Worm (Caenorhabditis elegans): ENCODE measurements around the gene pat-9.

Gene pat-9

ce11 chrX:16558117-16558516 is 21.4 kb downstream of the pat-9 start, which contains the start of gene K08B5.1:
Gene K08B5.1, plus strand, starts transcription at chrX:16558434.
- TF ChIP-seq him-1 (tag; optimal IDR thresholded peaks at IDR 0.05), result no peak
- no peak for TF ChIP-seq W03F9.2 (tag; optimal IDR thresholded peaks at IDR 0.05)
- no peak for TF ChIP-seq dao-5 (tag; optimal IDR thresholded peaks at IDR 0.05)

- TF ChIP-seq W03F9.2 (tag; optimal IDR thresholded peaks at IDR 0.05) (peak; percentile 7), dao-5 (tag; optimal IDR thresholded peaks at IDR 0.05) (no peak), him-1 (tag; optimal IDR thresholded peaks at IDR 0.05) (no peak)
Observed at ce11 chrX:16558776-16559175, 22.1 kb downstream of the pat-9 start.

- no peak for TF ChIP-seq W03F9.2 (tag; optimal IDR thresholded peaks at IDR 0.05)
- no peak for TF ChIP-seq dao-5 (tag; optimal IDR thresholded peaks at IDR 0.05)
- no peak for TF ChIP-seq him-1 (tag; optimal IDR thresholded peaks at IDR 0.05)
Observed at ce11 chrX:16559387-16559786, 22.7 kb downstream of the pat-9 start.

ce11 chrX:16560895-16561294 is 24.2 kb downstream of the pat-9 start:
- TF ChIP-seq W03F9.2 (tag; optimal IDR thresholded peaks at IDR 0.05), result no peak
- TF ChIP-seq dao-5 (tag; optimal IDR thresholded peaks at IDR 0.05), result no peak
- no peak for TF ChIP-seq him-1 (tag; optimal IDR thresholded peaks at IDR 0.05)

ce11 chrX:16564515-16565285 is 28.0 kb downstream of the pat-9 start:
- TF ChIP-seq W03F9.2 (tag; optimal IDR thresholded peaks at IDR 0.05), result no peak
- TF ChIP-seq him-1 (tag; optimal IDR thresholded peaks at IDR 0.05), result no peak
- no peak for TF ChIP-seq dao-5 (tag; optimal IDR thresholded peaks at IDR 0.05)

ce11 chrX:16565781-16566180 is 29.1 kb downstream of the pat-9 start:
- no peak for TF ChIP-seq dao-5 (tag; optimal IDR thresholded peaks at IDR 0.05)
- TF ChIP-seq W03F9.2 (tag; optimal IDR thresholded peaks at IDR 0.05), result no peak
- TF ChIP-seq him-1 (tag; optimal IDR thresholded peaks at IDR 0.05), result no peak

ce11 chrX:16566358-16566757 is 29.7 kb downstream of the pat-9 start:
- no peak for TF ChIP-seq dao-5 (tag; optimal IDR thresholded peaks at IDR 0.05)
- TF ChIP-seq W03F9.2 (tag; optimal IDR thresholded peaks at IDR 0.05), result no peak
- TF ChIP-seq him-1 (tag; optimal IDR thresholded peaks at IDR 0.05), result no peak

ce11 chrX:16571877-16572276 is 35.2 kb downstream of the pat-9 start:
- no peak for TF ChIP-seq W03F9.2 (tag; optimal IDR thresholded peaks at IDR 0.05)
- TF ChIP-seq him-1 (tag; optimal IDR thresholded peaks at IDR 0.05), result no peak
- TF ChIP-seq dao-5 (tag; optimal IDR thresholded peaks at IDR 0.05), result no peak

ce11 chrX:16574303-16574702 is 37.6 kb downstream of the pat-9 start:
- no peak for TF ChIP-seq him-1 (tag; optimal IDR thresholded peaks at IDR 0.05)
- no peak for TF ChIP-seq dao-5 (tag; optimal IDR thresholded peaks at IDR 0.05)
- TF ChIP-seq W03F9.2 (tag; optimal IDR thresholded peaks at IDR 0.05), result no peak

ce11 chrX:16575262-16575661 is 38.6 kb downstream of the pat-9 start:
- TF ChIP-seq him-1 (tag; optimal IDR thresholded peaks at IDR 0.05), result no peak

- TF ChIP-seq dao-5 (tag; optimal IDR thresholded peaks at IDR 0.05), result no peak
- no peak for TF ChIP-seq him-1 (tag; optimal IDR thresholded peaks at IDR 0.05)
- no peak for TF ChIP-seq W03F9.2 (tag; optimal IDR thresholded peaks at IDR 0.05)
Observed at ce11 chrX:16579303-16579795, 42.7 kb downstream of the pat-9 start, which contains the start of gene ser-1. Gene ser-1, plus strand, starts transcription at chrX:16579745.

ce11 chrX:16588102-16588501 is 51.4 kb downstream of the pat-9 start:
- TF ChIP-seq dao-5 (tag; optimal IDR thresholded peaks at IDR 0.05) (no peak), W03F9.2 (tag; optimal IDR thresholded peaks at IDR 0.05) (no peak)

Measured in whole organism, L4/young adult.